Fruit fly (Drosophila melanogaster) whole organism, embryonic: Measurements from ENCODE around the gene ebi.

Experiments used
- Aef1 ChIP-seq: fragments of 200-800 bp; sonication (Bioruptor generic); IDR thresholded peaks from 3 replicates; pipeline ENCODE4 v1.3.6; 2022; ENCODE audit warnings: missing biosample characterization, missing genetic modification characterization
- Atf-2 ChIP-seq: fragments of 200-800 bp; sonication (Bioruptor generic); optimal IDR thresholded peaks from 2 replicates; lab custom pipeline; 2016; ENCODE audit warnings: missing biosample characterization, missing genetic modification characterization
- BEAF-32 ChIP-seq: fragments of 200-800 bp; sonication (Bioruptor generic); optimal IDR thresholded peaks from 3 replicates; lab custom pipeline; 2017; ENCODE audit warnings: missing biosample characterization, missing genetic modification characterization, mild to moderate bottlenecking, moderate library complexity, missing genetic modification reagents
- CG10209 ChIP-seq: fragments of 200-800 bp; sonication (Bioruptor generic); optimal IDR thresholded peaks from 3 replicates; lab custom pipeline; 2017; ENCODE audit warnings: missing biosample characterization, mild to moderate bottlenecking, missing genetic modification characterization, missing genetic modification reagents
- CG11247 ChIP-seq: fragments of 200-800 bp; sonication (Bioruptor generic); IDR thresholded peaks from 2 replicates; pipeline ENCODE4 v1.3.6; 2022; ENCODE audit warnings: missing biosample characterization, missing genetic modification characterization
- CG12071 ChIP-seq: fragments of 200-800 bp; sonication (Bioruptor generic); optimal IDR thresholded peaks from 3 replicates; lab custom pipeline; 2018; ENCODE audit warnings: missing biosample characterization, mild to moderate bottlenecking, missing genetic modification characterization
- CG12219 ChIP-seq: fragments of 200-800 bp; sonication (Bioruptor generic); optimal IDR thresholded peaks from 3 replicates; lab custom pipeline; 2018; ENCODE audit warnings: missing biosample characterization, mild to moderate bottlenecking, missing genetic modification characterization
- CG15514 ChIP-seq: fragments of 200-800 bp; sonication (Bioruptor generic); optimal IDR thresholded peaks from 3 replicates; lab custom pipeline; 2017; ENCODE audit warnings: missing biosample characterization, missing genetic modification characterization, mild to moderate bottlenecking, moderate library complexity, missing genetic modification reagents
- CG17385 ChIP-seq: fragments of 200-800 bp; sonication (Bioruptor generic); optimal IDR thresholded peaks from 3 replicates; lab custom pipeline; 2018; ENCODE audit warnings: missing biosample characterization, mild to moderate bottlenecking, missing genetic modification characterization
- CG17568 ChIP-seq: fragments of 200-800 bp; sonication (Bioruptor generic); optimal IDR thresholded peaks from 2 replicates; lab custom pipeline; 2018; ENCODE audit warnings: missing biosample characterization, mild to moderate bottlenecking, missing genetic modification characterization, moderate library complexity
- CG31365 ChIP-seq: fragments of 200-800 bp; sonication (Bioruptor generic); optimal IDR thresholded peaks from 2 replicates; lab custom pipeline; 2018; ENCODE audit warnings: missing biosample characterization, mild to moderate bottlenecking, missing genetic modification characterization
- CG4328 ChIP-seq: fragments of 200-800 bp; sonication (Bioruptor generic); optimal IDR thresholded peaks from 3 replicates; lab custom pipeline; 2017; ENCODE audit warnings: missing biosample characterization, missing genetic modification reagents, missing genetic modification characterization
- CG4707 ChIP-seq: fragments of 200-800 bp; sonication (Bioruptor generic); optimal IDR thresholded peaks from 2 replicates; lab custom pipeline; 2018; ENCODE audit warnings: missing biosample characterization, mild to moderate bottlenecking, missing genetic modification characterization, moderate library complexity
- CG6175 ChIP-seq: fragments of 200-800 bp; sonication (Bioruptor generic); IDR thresholded peaks from 3 replicates; pipeline ENCODE4 v1.3.6; 2022; ENCODE audit warnings: missing biosample characterization, missing genetic modification characterization
- CG6765 ChIP-seq: fragments of 200-800 bp; sonication (Bioruptor generic); optimal IDR thresholded peaks from 3 replicates; lab custom pipeline; 2017; ENCODE audit warnings: missing biosample characterization, mild to moderate bottlenecking, missing genetic modification characterization
- CG8089 ChIP-seq: fragments of 200-800 bp; sonication (Bioruptor generic); optimal IDR thresholded peaks from 3 replicates; lab custom pipeline; 2016; ENCODE audit warnings: missing biosample characterization, missing genetic modification characterization
- D ChIP-seq, 2 experiments: fragments of 200-800 bp in 1 of 2; fragments of >200 bp in 1 of 2; sonication (Bioruptor generic) in 1 of 2; optimal IDR thresholded peaks; 2 replicates in 1 of 2; 3 replicates in 1 of 2; lab custom pipeline; 2017; ENCODE audit warnings: mild to moderate bottlenecking in 1 of 2, missing biosample characterization in 1 of 2, missing genetic modification characterization in 1 of 2, missing genetic modification reagents in 1 of 2
- Dek ChIP-seq: fragments of 200-800 bp; sonication (Bioruptor generic); optimal IDR thresholded peaks from 3 replicates; lab custom pipeline; 2019; ENCODE audit warnings: missing biosample characterization, mild to moderate bottlenecking, missing genetic modification characterization, moderate library complexity
- Dip2 ChIP-seq: fragments of 200-800 bp; sonication (Bioruptor generic); IDR thresholded peaks from 2 replicates; pipeline ENCODE4 v1.3.6; 2022; ENCODE audit warnings: missing biosample characterization, missing genetic modification characterization
- E2f1 ChIP-seq: fragments of 200-800 bp; sonication (Bioruptor generic); IDR thresholded peaks from 2 replicates; pipeline ENCODE4 v1.3.6; 2022; ENCODE audit warnings: missing biosample characterization, missing genetic modification characterization
- Fer1 ChIP-seq: fragments of 200-800 bp; sonication (Bioruptor generic); optimal IDR thresholded peaks from 2 replicates; lab custom pipeline; 2017; ENCODE audit warnings: missing biosample characterization, mild to moderate bottlenecking, missing genetic modification characterization
- HHEX ChIP-seq: fragments of 200-800 bp; sonication (Bioruptor generic); optimal IDR thresholded peaks from 3 replicates; lab custom pipeline; 2017; ENCODE audit warnings: missing biosample characterization, mild to moderate bottlenecking, missing genetic modification characterization, missing genetic modification reagents
- HmgD ChIP-seq: fragments of 200-800 bp; sonication (Bioruptor generic); optimal IDR thresholded peaks from 3 replicates; lab custom pipeline; 2016; ENCODE audit warnings: missing biosample characterization, missing genetic modification characterization
- Kr ChIP-seq: fragments of 200-800 bp; sonication (Bioruptor generic); optimal IDR thresholded peaks from 2 replicates; lab custom pipeline; 2017; ENCODE audit warnings: missing biosample characterization, mild to moderate bottlenecking, missing genetic modification characterization
- Lim3 ChIP-seq: fragments of 200-800 bp; sonication (Bioruptor generic); IDR thresholded peaks from 2 replicates; pipeline ENCODE4 v1.3.6; 2022; ENCODE audit warnings: missing biosample characterization, missing genetic modification characterization
- Neu2 ChIP-seq: fragments of 200-800 bp; sonication (Bioruptor generic); optimal IDR thresholded peaks from 3 replicates; lab custom pipeline; 2016; ENCODE audit warnings: missing biosample characterization, missing genetic modification characterization, borderline replicate concordance
- Sox102F ChIP-seq: fragments of 200-800 bp; sonication (Bioruptor generic); optimal IDR thresholded peaks from 2 replicates; lab custom pipeline; 2018; ENCODE audit warnings: missing biosample characterization, mild to moderate bottlenecking, missing genetic modification characterization, moderate library complexity
- Ssrp ChIP-seq: fragments of 200-800 bp; sonication (Bioruptor generic); optimal IDR thresholded peaks from 2 replicates; lab custom pipeline; 2018; ENCODE audit warnings: missing biosample characterization, mild to moderate bottlenecking, missing genetic modification characterization, moderate library complexity
- Tbp ChIP-seq: fragments of >200 bp; optimal IDR thresholded peaks from 2 replicates; lab custom pipeline; 2018; ENCODE audit warnings: missing biosample characterization, missing genetic modification characterization
- Xbp1 ChIP-seq: fragments of 200-800 bp; sonication (Bioruptor generic); optimal IDR thresholded peaks from 3 replicates; lab custom pipeline; 2016; ENCODE audit warnings: missing biosample characterization, mild to moderate bottlenecking, missing genetic modification characterization
- Xrp1 ChIP-seq: fragments of 200-800 bp; sonication (Bioruptor generic); IDR thresholded peaks from 2 replicates; pipeline ENCODE4 v1.3.6; 2022; ENCODE audit warnings: missing biosample characterization, missing genetic modification characterization
- az2 ChIP-seq: fragments of 200-800 bp; sonication (Bioruptor generic); optimal IDR thresholded peaks from 3 replicates; lab custom pipeline; 2016; ENCODE audit warnings: missing biosample characterization, missing genetic modification characterization
- br ChIP-seq: fragments of >200 bp; optimal IDR thresholded peaks from 2 replicates; lab custom pipeline; 2017
- btn ChIP-seq: fragments of 200-800 bp; sonication (Bioruptor generic); optimal IDR thresholded peaks from 2 replicates; lab custom pipeline; 2016; ENCODE audit warnings: missing biosample characterization, missing genetic modification characterization
- cg ChIP-seq: fragments of 200-800 bp; sonication (Bioruptor generic); optimal IDR thresholded peaks from 3 replicates; lab custom pipeline; 2019; ENCODE audit warnings: missing biosample characterization, mild to moderate bottlenecking, missing genetic modification characterization, moderate library complexity
- chm ChIP-seq: fragments of 200-800 bp; sonication (Bioruptor generic); IDR thresholded peaks from 2 replicates; pipeline ENCODE4 v1.3.6; 2022; ENCODE audit warnings: missing biosample characterization, missing genetic modification characterization
- ems ChIP-seq: fragments of 200-800 bp; sonication (Bioruptor generic); optimal IDR thresholded peaks from 3 replicates; lab custom pipeline; 2016; ENCODE audit warnings: missing biosample characterization, missing genetic modification characterization
- gfzf ChIP-seq: fragments of 200-800 bp; sonication (Bioruptor generic); optimal IDR thresholded peaks from 2 replicates; lab custom pipeline; 2016; ENCODE audit warnings: missing biosample characterization, mild to moderate bottlenecking, missing genetic modification characterization, moderate library complexity
- klu ChIP-seq: fragments of 200-800 bp; sonication (Bioruptor generic); IDR thresholded peaks from 2 replicates; pipeline ENCODE4 v1.3.6; 2022; ENCODE audit warnings: missing biosample characterization, missing genetic modification characterization
- lola ChIP-seq, 3 experiments: fragments of >200 bp in 2 of 3; fragments of 200-800 bp in 1 of 3; sonication (Bioruptor generic) in 1 of 3; optimal IDR thresholded peaks; 2 replicates each; lab custom pipeline; 2017 to 2019; ENCODE audit warnings: missing biosample characterization in 3 of 3, missing genetic modification characterization in 3 of 3, mild to moderate bottlenecking in 1 of 3, moderate library complexity in 1 of 3
- nerfin-1 ChIP-seq: fragments of 200-800 bp; sonication (Bioruptor generic); optimal IDR thresholded peaks from 3 replicates; lab custom pipeline; 2019; ENCODE audit warnings: missing biosample characterization, mild to moderate bottlenecking, missing genetic modification characterization, moderate library complexity
- nerfin-2 ChIP-seq: fragments of 200-800 bp; sonication (Bioruptor generic); IDR thresholded peaks from 2 replicates; pipeline ENCODE4 v1.3.6; 2022; ENCODE audit warnings: missing biosample characterization, missing genetic modification characterization; ENCODE audit not compliant: partially characterized antibody
- odd ChIP-seq: fragments of 200-800 bp; sonication (Bioruptor generic); optimal IDR thresholded peaks from 2 replicates; lab custom pipeline; 2017; ENCODE audit warnings: missing biosample characterization, mild to moderate bottlenecking, missing genetic modification characterization
- sd ChIP-seq: fragments of 200-800 bp; sonication (Bioruptor generic); optimal IDR thresholded peaks from 3 replicates; lab custom pipeline; 2018; ENCODE audit warnings: missing biosample characterization, mild to moderate bottlenecking, missing genetic modification characterization, moderate library complexity
- sima ChIP-seq: fragments of 200-800 bp; sonication (Bioruptor generic); optimal IDR thresholded peaks from 2 replicates; lab custom pipeline; 2016; ENCODE audit warnings: missing biosample characterization, missing genetic modification characterization
- sisA ChIP-seq: fragments of 200-800 bp; sonication (Bioruptor generic); IDR thresholded peaks from 2 replicates; pipeline ENCODE4 v1.3.6; 2022; ENCODE audit warnings: missing biosample characterization, missing genetic modification characterization
- yki ChIP-seq: fragments of >200 bp; optimal IDR thresholded peaks from 3 replicates; lab custom pipeline; 2018

The ebi gene

dm6 chr2L:429680-430484 lies 15.0 kb downstream of the ebi start (continued):
- peak in 1 of 3 experiments; percentile 68 for TF ChIP-seq lola (GFP tag; optimal IDR thresholded peaks at IDR 0.05; lab: Kevin White, UChicago)
- TF ChIP-seq Dip2 (GFP tag; lab: Robert Waterston, UW), result no peak
- TF ChIP-seq CG4707 (GFP tag; lab: Kevin White, UChicago), result no peak
- TF ChIP-seq Kr (GFP tag; lab: Kevin White, UChicago), result no peak
- peak; percentile 21; the same call in 1 of the 2 replicates for TF ChIP-seq E2f1 (GFP tag; lab: Robert Waterston, UW)
- TF ChIP-seq ems (GFP tag; lab: Kevin White, UChicago), result peak; percentile 38
- peak; percentile 20 for TF ChIP-seq CG10209 (GFP tag; lab: Kevin White, UChicago)
- TF ChIP-seq btn (GFP tag; lab: Kevin White, UChicago), result no peak
- no peak for TF ChIP-seq br
- no peak for TF ChIP-seq D (optimal IDR thresholded peaks at IDR 0.05; lab: Kevin White, UChicago)
- peak; percentile 12 for TF ChIP-seq D (GFP tag; optimal IDR thresholded peaks at IDR 0.05; lab: Kevin White, UChicago)
- no peak for TF ChIP-seq CG12219 (GFP tag; lab: Kevin White, UChicago)
- TF ChIP-seq nerfin-2 (GFP tag; lab: Robert Waterston, UW), result no peak
- no peak for TF ChIP-seq Atf-2 (GFP tag; lab: Kevin White, UChicago)
- TF ChIP-seq CG6175, result no peak
- TF ChIP-seq CG17385 (GFP tag; lab: Kevin White, UChicago), result no peak
- TF ChIP-seq CG12071 (GFP tag; lab: Kevin White, UChicago), result no peak
- peak; percentile 42; the same call in 2 of the 3 replicates for TF ChIP-seq Aef1 (GFP tag; lab: Robert Waterston, UW)
- no peak for TF ChIP-seq Fer1 (GFP tag; lab: Kevin White, UChicago)
- TF ChIP-seq gfzf (GFP tag; lab: Kevin White, UChicago), result no peak
- no peak for TF ChIP-seq HmgD (GFP tag; lab: Kevin White, UChicago)
- peak; percentile 58 for TF ChIP-seq sd
- peak; percentile 36 for TF ChIP-seq Ssrp (tag; lab: Kevin White, UChicago)
- peak; percentile 61 for TF ChIP-seq CG8089 (GFP tag; lab: Kevin White, UChicago)
- TF ChIP-seq sisA (GFP tag; lab: Robert Waterston, UW), result peak; percentile 47
- peak; percentile 84 for TF ChIP-seq Xrp1 (GFP tag; lab: Robert Waterston, UW)
- TF ChIP-seq chm, result peak; percentile 58; the same call in 1 of the 2 replicates

DNA sequence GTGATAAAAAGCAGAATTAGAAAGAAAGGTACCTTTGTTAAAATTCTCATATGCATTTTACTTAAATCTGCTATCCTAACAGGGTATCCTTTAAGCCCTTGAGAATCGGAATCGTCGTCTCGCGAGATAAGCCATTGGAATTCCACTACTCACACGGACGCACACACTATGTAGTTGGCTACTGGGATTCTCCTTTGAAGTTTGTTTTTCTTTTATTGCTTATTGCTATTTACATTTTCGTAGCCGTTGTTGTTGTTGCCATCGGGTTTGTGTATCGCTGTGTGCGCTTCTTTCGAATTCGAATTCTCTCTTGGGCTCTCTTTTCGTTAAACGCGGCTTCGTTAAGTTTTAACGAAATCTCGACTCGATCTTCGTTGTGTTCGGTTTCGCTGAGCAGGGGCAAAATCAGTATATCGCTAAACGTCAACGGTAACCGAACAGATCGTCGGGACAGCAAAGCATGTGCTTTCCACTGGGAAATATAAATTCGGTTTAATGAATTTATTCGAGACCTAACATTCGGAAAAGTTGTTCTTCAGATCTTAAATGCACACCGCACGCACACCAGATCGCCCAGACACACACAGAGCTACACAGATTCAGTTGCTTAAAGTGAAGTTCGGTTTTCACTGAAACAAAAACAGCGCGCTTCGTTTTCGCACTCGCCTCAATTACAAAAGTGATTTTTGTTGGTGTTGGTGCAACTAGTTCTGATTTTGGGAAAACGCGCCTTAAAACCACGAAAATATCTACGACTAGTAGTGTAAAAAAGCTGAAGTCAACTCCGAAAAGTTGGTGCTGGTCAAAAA lies 16.2 kb downstream of the ebi start, which contains the start of gene ex:
Gene ex (plus strand): TSS at position 408 of the 809 bp plus-strand sequence.
- TF ChIP-seq Neu2 (GFP tag; lab: Kevin White, UChicago) (no peak), HHEX (GFP tag; lab: Kevin White, UChicago) (peak; percentile 49), cg (GFP tag; lab: Kevin White, UChicago) (peak; percentile 59), CG6765 (GFP tag; lab: Kevin White, UChicago) (peak; percentile 82), CG11247 (GFP tag; lab: Robert Waterston, UW) (no peak), klu (GFP tag; lab: Robert Waterston, UW) (no peak), nerfin-1 (tag; lab: Kevin White, UChicago) (peak; percentile 75), Xbp1 (no peak), CG31365 (tag; lab: Kevin White, UChicago) (peak; percentile 71), Sox102F (peak; percentile 42), Tbp (no peak), Lim3 (GFP tag; lab: Robert Waterston, UW) (no peak), CG15514 (GFP tag; lab: Kevin White, UChicago) (peak; percentile 57), Dek (tag; lab: Kevin White, UChicago) (peak; percentile 44), az2 (no peak), CG4328 (peak; percentile 74), BEAF-32 (GFP tag; lab: Kevin White, UChicago) (no peak), sima (GFP tag; lab: Kevin White, UChicago) (no peak), CG17568 (peak; percentile 90), odd (peak; percentile 85), yki (no peak)
